Worm (Caenorhabditis elegans) whole organism, midembryonic: ENCODE data around the gene fut-8.

ENCODE experiments used
- cog-1 ChIP-seq: sonication (generic microtip); optimal IDR thresholded peaks from 2 replicates; lab custom pipeline; 2016; ENCODE audit warnings: missing genetic modification characterization, missing compliant biosample characterization
- flt-1 ChIP-seq: fragments of 200-800 bp; sonication (Bioruptor generic); IDR thresholded peaks from 2 replicates; pipeline ENCODE4 v1.3.6; 2022; ENCODE audit warnings: missing genetic modification characterization, missing compliant biosample characterization
- klf-2 ChIP-seq: fragments of 200-800 bp; sonication (Bioruptor generic); conservative IDR thresholded peaks from 2 replicates; pipeline ENCODE4 v1.3.6; 2022; ENCODE audit warnings: missing genetic modification reagents, missing genetic modification characterization, missing compliant biosample characterization
- ref-1 ChIP-seq: fragments of 200-800 bp; sonication (Bioruptor generic); conservative IDR thresholded peaks from 2 replicates; pipeline ENCODE4 v1.3.6; 2022; ENCODE audit warnings: missing genetic modification reagents, missing genetic modification characterization, missing compliant biosample characterization
- tab-1 ChIP-seq: fragments of 200-800 bp; sonication (Bioruptor generic); IDR thresholded peaks from 2 replicates; pipeline ENCODE4 v1.3.6; 2022; ENCODE audit warnings: missing genetic modification characterization, missing compliant biosample characterization
- ztf-23 ChIP-seq: fragments of 200-800 bp; sonication (Bioruptor generic); IDR thresholded peaks from 2 replicates; pipeline ENCODE4 v1.3.6; 2022; ENCODE audit warnings: missing genetic modification reagents, missing genetic modification characterization, missing compliant biosample characterization

DNA sequence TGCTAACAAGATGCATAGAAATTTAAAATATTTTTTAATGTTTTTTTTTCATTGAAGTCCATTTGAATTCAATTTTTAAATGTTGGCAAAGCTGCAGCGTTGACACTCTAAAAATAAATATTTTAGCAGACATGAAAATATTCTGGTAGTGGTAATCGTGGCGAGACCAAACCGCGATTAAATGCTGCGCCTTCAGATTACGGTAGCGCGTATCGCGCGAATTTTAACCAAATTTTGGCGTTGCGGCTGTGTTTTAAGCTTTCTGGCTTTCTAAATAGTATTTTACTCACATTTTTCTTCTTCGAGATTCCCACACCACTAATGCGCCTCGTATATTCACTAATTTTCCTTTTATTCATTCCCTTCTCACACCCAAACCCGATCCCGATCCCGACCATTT, 5.8 kb upstream of the fut-8 start, which contains the start of gene cpg-4:
- TF ChIP-seq tab-1 = no peak
- no peak for TF ChIP-seq ref-1 (GFP tag; lab: Robert Waterston, UW)
- TF ChIP-seq klf-2 (GFP tag; lab: Robert Waterston, UW) = no peak
- no peak for TF ChIP-seq flt-1 (GFP tag; lab: Robert Waterston, UW)
- no peak for TF ChIP-seq ztf-23 (GFP tag; lab: Robert Waterston, UW)
- no peak for TF ChIP-seq cog-1
